Worm (Caenorhabditis elegans): ENCODE results near the gene F41H10.2.

- no peak for TF ChIP-seq F13C5.2 (tag; optimal IDR thresholded peaks at IDR 0.05)
- TF ChIP-seq ceh-36 (tag; optimal IDR thresholded peaks at IDR 0.05): no peak
- no peak for TF ChIP-seq B0310.2 (tag; optimal IDR thresholded peaks at IDR 0.05)
- TF ChIP-seq ceh-13 (GFP tag; optimal IDR thresholded peaks at IDR 0.05): no peak
Measured at ce11 chrIV:5354124-5354523, 27.3 kb upstream of the F41H10.2 start, which contains the start of gene Y4C6B.1.
